Worm (Caenorhabditis elegans) whole organism, L4/young adult: ENCODE results near the gene ZC53.2.

Experiments used
- W03F9.2 ChIP-seq: fragments of 150-350 bp; optimal IDR thresholded peaks from 2 replicates; lab custom pipeline; 2014; ENCODE audit warnings: missing biosample characterization, missing genetic modification characterization
- dao-5 ChIP-seq: sonication (generic microtip); optimal IDR thresholded peaks from 2 replicates; lab custom pipeline; 2016; ENCODE audit warnings: missing genotype, missing genetic modification characterization, moderate library complexity, missing compliant biosample characterization
- him-1 ChIP-seq: sonication (generic microtip); optimal IDR thresholded peaks from 2 replicates; lab custom pipeline; 2016; ENCODE audit warnings: missing genotype, missing genetic modification reagents, missing genetic modification characterization, missing compliant biosample characterization

ZC53.2 gene

ce11 chrX:1924138-1924537, at the start of gene ZC53.2:
Gene ZC53.2 (minus strand): TSS chrX:1924238.
- TF ChIP-seq W03F9.2 (tag; lab: Kevin White, UChicago) (no peak), him-1 (tag; lab: Kevin White, UChicago) (no peak), dao-5 (no peak)

DNA sequence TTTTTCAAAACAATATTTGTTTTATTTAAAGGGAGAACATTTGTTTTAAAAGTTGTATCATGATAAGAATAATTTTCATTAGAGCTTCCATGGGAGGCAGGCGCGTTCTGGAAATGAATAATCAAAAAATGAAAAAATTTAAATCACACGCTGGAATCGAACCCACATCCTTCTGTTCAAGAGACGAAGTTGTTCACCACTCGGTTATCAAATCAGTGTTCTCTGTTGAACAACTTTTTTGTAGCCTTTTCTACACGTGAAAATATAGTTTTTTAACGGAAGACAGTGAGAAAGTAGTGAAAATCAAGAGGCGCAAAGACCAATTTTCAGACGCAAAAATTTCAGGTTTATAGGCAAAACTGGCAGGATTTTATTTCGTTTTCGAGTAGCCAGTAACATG, 48.7 kb upstream of the ZC53.2 start:
- TF ChIP-seq him-1 (tag; lab: Kevin White, UChicago) (no peak), dao-5 (no peak), W03F9.2 (tag; lab: Kevin White, UChicago) (no peak)

DNA sequence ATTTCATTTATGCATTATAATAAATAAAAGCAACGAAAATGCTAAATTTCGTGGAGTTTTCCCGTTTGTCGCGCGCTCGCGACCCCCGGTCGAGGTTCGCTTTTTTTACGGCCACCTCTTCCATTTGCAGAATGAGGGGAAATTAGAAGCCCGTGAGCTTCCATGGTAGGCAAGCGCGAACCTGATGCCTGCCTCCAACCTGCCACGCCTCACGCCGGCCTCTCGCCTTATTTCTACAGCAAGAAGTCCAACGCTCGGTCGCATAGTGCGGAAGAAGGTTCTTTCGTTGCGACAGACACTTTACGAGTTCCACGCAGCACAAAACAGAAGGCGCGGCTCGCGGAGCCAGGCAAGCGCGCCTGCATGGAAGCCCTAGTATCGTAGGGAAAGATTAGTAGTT, 47.6 kb upstream of the ZC53.2 start:
- TF ChIP-seq him-1 (tag; lab: Kevin White, UChicago) = no peak
- no peak for TF ChIP-seq W03F9.2 (tag; lab: Kevin White, UChicago)
- no peak for TF ChIP-seq dao-5

DNA sequence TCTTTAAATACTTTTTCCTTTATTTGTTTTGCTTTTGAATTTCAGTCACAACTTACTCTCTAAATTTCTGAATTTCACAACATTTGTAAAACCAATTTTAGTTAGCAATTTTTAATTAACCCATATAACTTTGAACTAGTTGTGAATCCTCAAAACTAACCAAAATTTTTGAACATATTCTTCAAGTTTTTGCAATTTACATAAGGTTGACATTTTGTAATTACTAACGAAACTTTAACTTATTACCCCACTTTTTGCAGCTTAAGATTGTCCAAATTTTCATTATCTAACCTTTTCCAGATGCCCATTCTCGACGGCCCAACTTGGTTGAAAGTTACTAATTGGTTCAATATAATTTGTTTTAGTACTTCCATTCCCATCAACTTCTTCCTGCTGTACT, 45.5 kb upstream of the ZC53.2 start, which contains the start of gene str-79:
Gene str-79, plus strand, starts transcription at position 301 of the 400 bp plus-strand sequence.
- no peak for TF ChIP-seq him-1 (tag; lab: Kevin White, UChicago)
- TF ChIP-seq dao-5 = no peak
- TF ChIP-seq W03F9.2 (tag; lab: Kevin White, UChicago) = no peak

- TF ChIP-seq him-1 (tag; lab: Kevin White, UChicago) (no peak), W03F9.2 (tag; lab: Kevin White, UChicago) (no peak), dao-5 (no peak)
Measured at ce11 chrX:1964828-1965227, 40.8 kb upstream of the ZC53.2 start.

ce11 chrX:1964411-1964810, 40.4 kb upstream of the ZC53.2 start:
- TF ChIP-seq dao-5 (no peak), him-1 (tag; lab: Kevin White, UChicago) (no peak), W03F9.2 (tag; lab: Kevin White, UChicago) (no peak)

ce11 chrX:1962273-1962672, 38.2 kb upstream of the ZC53.2 start, which contains the start of gene F52D2.7:
Gene F52D2.7 (plus strand): TSS chrX:1962573.
- TF ChIP-seq dao-5 (no peak), him-1 (tag; lab: Kevin White, UChicago) (no peak), W03F9.2 (tag; lab: Kevin White, UChicago) (no peak)

DNA sequence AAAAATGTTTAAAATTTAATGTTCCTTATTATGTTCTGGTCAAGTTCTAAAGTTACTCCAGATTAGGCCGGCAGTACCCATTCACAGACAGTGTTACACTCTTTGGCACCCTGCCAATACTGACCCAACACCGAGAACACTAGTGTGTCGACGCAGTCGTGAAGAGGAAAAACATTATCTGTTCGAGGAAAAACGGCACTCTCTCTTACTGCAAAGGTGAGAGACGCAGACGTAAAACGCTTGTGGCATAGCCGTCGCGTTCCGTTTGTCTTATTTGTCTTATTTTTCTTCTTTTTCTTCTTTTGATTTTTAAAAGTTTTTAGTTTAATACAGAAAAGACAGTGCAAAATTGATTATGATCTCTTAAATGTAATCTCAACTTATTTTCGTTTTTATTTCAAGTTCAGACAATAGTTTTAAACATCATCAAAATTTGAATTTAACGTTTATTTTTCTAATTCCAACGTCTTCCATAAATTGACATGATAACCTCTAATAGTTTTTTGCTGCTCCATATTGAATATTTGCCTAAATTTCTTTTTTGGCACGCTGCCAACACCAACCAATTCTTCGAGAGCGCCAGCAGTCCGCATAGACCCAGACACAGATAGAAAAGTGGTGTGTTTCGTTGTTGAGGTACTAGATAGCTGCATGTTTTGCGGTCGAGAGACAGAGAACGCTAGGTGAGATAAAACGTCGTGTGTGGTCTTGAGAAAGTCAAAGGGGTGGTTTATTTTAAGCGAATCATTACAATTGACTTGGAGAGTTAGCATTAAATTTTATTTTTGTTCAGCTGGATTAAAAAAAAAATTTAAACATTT, 37.1 kb upstream of the ZC53.2 start:
- no peak for TF ChIP-seq him-1 (tag; lab: Kevin White, UChicago)
- no peak for TF ChIP-seq dao-5
- TF ChIP-seq W03F9.2 (tag; lab: Kevin White, UChicago) = no peak

- TF ChIP-seq him-1 (tag; lab: Kevin White, UChicago) (no peak), W03F9.2 (tag; lab: Kevin White, UChicago) (no peak), dao-5 (no peak)
Measured at ce11 chrX:1959063-1959462, 35.0 kb upstream of the ZC53.2 start.

- TF ChIP-seq W03F9.2 (tag; lab: Kevin White, UChicago) (no peak), dao-5 (no peak), him-1 (tag; lab: Kevin White, UChicago) (no peak)
Measured at ce11 chrX:1939887-1940286, 15.8 kb upstream of the ZC53.2 start, which contains the start of gene Y59E1A.4. Gene Y59E1A.4 (minus strand): TSS chrX:1939987.

ce11 chrX:1939248-1939647, 15.2 kb upstream of the ZC53.2 start:
- TF ChIP-seq him-1 (tag; lab: Kevin White, UChicago) = no peak
- no peak for TF ChIP-seq W03F9.2 (tag; lab: Kevin White, UChicago)
- no peak for TF ChIP-seq dao-5

DNA sequence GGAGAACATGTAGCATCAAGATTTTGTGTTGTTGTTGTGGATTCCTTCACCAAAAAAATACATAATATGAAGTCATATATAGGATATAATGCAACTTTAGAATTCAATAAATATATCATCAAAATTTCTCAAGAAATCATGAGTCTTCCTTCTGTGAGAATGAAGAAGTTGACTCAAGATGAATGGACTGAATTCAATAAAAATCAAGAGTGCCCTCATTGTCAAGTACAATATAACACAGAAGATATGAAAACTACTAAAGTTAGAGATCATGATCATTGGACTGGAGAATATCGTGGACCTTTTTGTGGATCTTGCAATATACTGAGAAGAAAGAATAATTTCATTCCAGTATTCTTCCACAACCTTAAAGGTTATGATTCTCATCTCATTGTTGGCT, 11.4 kb upstream of the ZC53.2 start:
- no peak for TF ChIP-seq dao-5
- TF ChIP-seq him-1 (tag; lab: Kevin White, UChicago) = no peak
- no peak for TF ChIP-seq W03F9.2 (tag; lab: Kevin White, UChicago)

DNA sequence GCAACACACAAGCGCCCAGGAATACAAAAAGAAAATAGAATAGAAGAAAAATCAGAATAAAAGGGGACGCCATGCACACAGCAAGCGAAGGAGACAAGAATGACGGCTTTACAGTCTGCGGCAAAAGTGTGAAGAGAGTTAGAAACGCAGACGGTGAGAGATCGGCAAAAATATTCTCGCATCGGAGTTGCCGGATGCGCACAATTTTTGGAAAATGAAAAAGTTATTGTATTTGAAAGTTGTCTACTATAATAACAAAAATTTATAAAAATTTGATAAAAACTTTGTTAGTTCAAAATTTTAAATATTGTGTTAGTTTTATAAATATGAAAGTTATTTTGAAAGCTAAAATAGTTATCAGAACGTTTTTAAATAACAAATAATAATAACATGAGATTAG, 1.7 kb downstream of the ZC53.2 start, which contains the start of gene ZC53.22:
Gene ZC53.22, minus strand, starts transcription at position 101 of the 400 bp plus-strand sequence.
- TF ChIP-seq him-1 (tag; lab: Kevin White, UChicago) = no peak

ce11 chrX:1917169-1917568, 6.9 kb downstream of the ZC53.2 start, which contains the start of gene dot-1.5:
Gene dot-1.5 (plus strand): TSS chrX:1917469.
- TF ChIP-seq W03F9.2 (tag; lab: Kevin White, UChicago) (no peak), him-1 (tag; lab: Kevin White, UChicago) (no peak), dao-5 (no peak)
